Fruit fly (Drosophila melanogaster) whole organism, embryonic: ENCODE measurements around the gene BthD.

ENCODE experiments used
- CG7987 ChIP-seq: fragments of 200-800 bp; sonication (Bioruptor generic); optimal IDR thresholded peaks from 2 replicates; lab custom pipeline; 2018; ENCODE audit warnings: missing biosample characterization, mild to moderate bottlenecking, missing genetic modification characterization, moderate library complexity
- Doc2 ChIP-seq: fragments of 200-800 bp; sonication (Bioruptor generic); IDR thresholded peaks from 2 replicates; pipeline ENCODE4 v1.3.6; 2022; ENCODE audit warnings: missing biosample characterization, missing genetic modification characterization
- Fer2 ChIP-seq: fragments of 200-800 bp; sonication (Bioruptor generic); optimal IDR thresholded peaks from 2 replicates; lab custom pipeline; 2018; ENCODE audit warnings: missing biosample characterization, mild to moderate bottlenecking, missing genetic modification characterization, moderate library complexity
- Taf1 ChIP-seq: fragments of 200-800 bp; sonication (Bioruptor generic); IDR thresholded peaks from 2 replicates; pipeline ENCODE4 v1.3.6; 2022; ENCODE audit warnings: missing biosample characterization, missing genetic modification characterization
- gsb ChIP-seq: fragments of 200-800 bp; sonication (Bioruptor generic); IDR thresholded peaks from 2 replicates; pipeline ENCODE4 v1.3.6; 2022; ENCODE audit warnings: missing biosample characterization, missing genetic modification characterization
- kay ChIP-seq: fragments of 200-800 bp; sonication (Bioruptor generic); optimal IDR thresholded peaks from 2 replicates; lab custom pipeline; 2016; ENCODE audit warnings: missing biosample characterization, missing genetic modification characterization
- seq ChIP-seq: fragments of 200-800 bp; sonication (Bioruptor generic); IDR thresholded peaks from 2 replicates; pipeline ENCODE4 v1.3.6; 2022; ENCODE audit warnings: missing biosample characterization, missing genetic modification characterization

DNA sequence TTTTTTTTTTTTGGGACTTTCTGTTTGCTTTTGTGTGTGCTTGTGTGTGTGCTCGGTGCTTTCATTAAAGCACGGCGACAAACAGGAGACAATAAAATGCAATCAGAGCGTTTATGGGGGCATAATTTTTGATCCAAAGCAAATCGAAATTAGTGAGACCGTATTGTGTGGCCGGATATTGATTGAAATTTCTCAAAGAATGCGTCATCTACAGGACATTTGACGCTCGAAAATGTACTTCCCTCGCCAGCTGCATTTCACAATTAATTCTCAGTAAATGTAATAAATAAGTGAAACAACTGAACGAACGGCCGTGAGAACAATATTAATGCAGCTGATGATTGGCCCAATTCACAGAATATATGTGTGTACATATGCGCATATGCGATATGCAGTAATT lies 17.5 kb downstream of the BthD start:
- TF ChIP-seq Fer2 (tag; lab: Kevin White, UChicago) (no peak), Taf1 (GFP tag; lab: Robert Waterston, UW) (no peak), seq (GFP tag; lab: Robert Waterston, UW) (no peak), CG7987 (GFP tag; lab: Kevin White, UChicago) (no peak), kay (GFP tag; lab: Kevin White, UChicago) (no peak), gsb (GFP tag; lab: Robert Waterston, UW) (no peak), Doc2 (no peak)
